Worm (Caenorhabditis elegans) whole organism, late embryonic: Measurements from ENCODE around the gene ret-1.

Experiments used
- C38D4.7 ChIP-seq: fragments of 200-800 bp; sonication (Bioruptor generic); optimal IDR thresholded peaks from 2 replicates; lab custom pipeline; 2018; ENCODE audit warnings: mild to moderate bottlenecking, missing genetic modification characterization, moderate library complexity, missing compliant biosample characterization
- F13H6.1 ChIP-seq: sonication (generic microtip); optimal IDR thresholded peaks from 2 replicates; lab custom pipeline; 2016; ENCODE audit warnings: missing genetic modification characterization, missing compliant biosample characterization
- K02D7.2 ChIP-seq: sonication (generic microtip); optimal IDR thresholded peaks from 2 replicates; lab custom pipeline; 2017; ENCODE audit warnings: mild to moderate bottlenecking, missing genetic modification characterization, missing compliant biosample characterization
- T23F11.4 ChIP-seq: fragments of 200-800 bp; sonication (Bioruptor generic); optimal IDR thresholded peaks from 2 replicates; lab custom pipeline; 2018; ENCODE audit warnings: mild to moderate bottlenecking, missing genetic modification characterization, missing compliant biosample characterization
- Y22D7AL.16 ChIP-seq: sonication (generic microtip); optimal IDR thresholded peaks from 2 replicates; lab custom pipeline; 2016; ENCODE audit warnings: missing genetic modification characterization, missing compliant biosample characterization
- ahr-1 ChIP-seq: sonication (generic microtip); optimal IDR thresholded peaks from 2 replicates; lab custom pipeline; 2016; ENCODE audit warnings: missing genetic modification characterization, missing compliant biosample characterization
- ama-1 ChIP-seq: fragments of 150-350 bp; optimal IDR thresholded peaks from 2 replicates; lab custom pipeline; 2014
- ceh-14 ChIP-seq: sonication (generic microtip); optimal IDR thresholded peaks from 2 replicates; lab custom pipeline; 2016; ENCODE audit warnings: missing genotype, missing genetic modification characterization, missing compliant biosample characterization
- ceh-18 ChIP-seq: sonication (generic microtip); optimal IDR thresholded peaks from 2 replicates; lab custom pipeline; 2016; ENCODE audit warnings: missing genetic modification characterization, missing compliant biosample characterization
- ceh-19 ChIP-seq: fragments of 200-800 bp; sonication (Bioruptor generic); optimal IDR thresholded peaks from 2 replicates; lab custom pipeline; 2018; ENCODE audit warnings: mild to moderate bottlenecking, missing genetic modification characterization, missing compliant biosample characterization
- ceh-22 ChIP-seq: sonication (generic microtip); optimal IDR thresholded peaks from 2 replicates; lab custom pipeline; 2017; ENCODE audit warnings: missing biosample characterization, missing genetic modification characterization
- ceh-24 ChIP-seq: sonication (generic microtip); optimal IDR thresholded peaks from 2 replicates; lab custom pipeline; 2016; ENCODE audit warnings: mild to moderate bottlenecking, missing genetic modification characterization, missing compliant biosample characterization
- ceh-30 ChIP-seq: fragments of 150-350 bp; optimal IDR thresholded peaks from 2 replicates; lab custom pipeline; 2014; ENCODE audit warnings: missing biosample characterization, missing genetic modification characterization
- ceh-31 ChIP-seq: sonication (generic microtip); optimal IDR thresholded peaks from 2 replicates; lab custom pipeline; 2016; ENCODE audit warnings: missing genetic modification characterization, missing compliant biosample characterization
- ceh-6 ChIP-seq: fragments of 200-800 bp; sonication (Bioruptor generic); optimal IDR thresholded peaks from 2 replicates; lab custom pipeline; 2018; ENCODE audit warnings: mild to moderate bottlenecking, missing genetic modification characterization, missing compliant biosample characterization
- ceh-9 ChIP-seq: sonication (generic microtip); optimal IDR thresholded peaks from 2 replicates; lab custom pipeline; 2016; ENCODE audit warnings: mild to moderate bottlenecking, missing genetic modification characterization, inconsistent platforms, missing compliant biosample characterization
- che-1 ChIP-seq: sonication (generic microtip); optimal IDR thresholded peaks from 2 replicates; lab custom pipeline; 2016; ENCODE audit warnings: mild to moderate bottlenecking, missing genetic modification characterization, missing compliant biosample characterization
- dve-1 ChIP-seq: sonication (generic microtip); optimal IDR thresholded peaks from 2 replicates; lab custom pipeline; 2017; ENCODE audit warnings: antibody characterized with exemption, mild to moderate bottlenecking, missing genetic modification characterization, missing compliant biosample characterization
- ets-4 ChIP-seq: sonication (generic microtip); optimal IDR thresholded peaks from 2 replicates; lab custom pipeline; 2016; ENCODE audit warnings: missing genetic modification characterization, missing compliant biosample characterization
- fkh-10 ChIP-seq: fragments of 150-350 bp; optimal IDR thresholded peaks from 2 replicates; lab custom pipeline; 2014; ENCODE audit warnings: missing biosample characterization, missing genetic modification reagents, missing genetic modification characterization
- hlh-13 ChIP-seq: fragments of 200-800 bp; sonication (Bioruptor generic); optimal IDR thresholded peaks from 2 replicates; lab custom pipeline; 2018; ENCODE audit warnings: mild to moderate bottlenecking, missing genetic modification characterization, missing compliant biosample characterization
- hlh-30 ChIP-seq: sonication (generic microtip); optimal IDR thresholded peaks from 2 replicates; lab custom pipeline; 2017; ENCODE audit warnings: antibody characterized with exemption, missing genetic modification characterization, missing compliant biosample characterization; ENCODE audit not compliant: insufficient read depth
- hlh-6 ChIP-seq: sonication (generic microtip); optimal IDR thresholded peaks from 2 replicates; lab custom pipeline; 2016; ENCODE audit warnings: missing genotype, missing genetic modification characterization, missing compliant biosample characterization
- lim-6 ChIP-seq: sonication (generic microtip); optimal IDR thresholded peaks from 2 replicates; lab custom pipeline; 2016; ENCODE audit warnings: missing genetic modification characterization, missing compliant biosample characterization
- madf-2 ChIP-seq: sonication (generic microtip); optimal IDR thresholded peaks from 2 replicates; lab custom pipeline; 2017; ENCODE audit warnings: missing genetic modification characterization, missing compliant biosample characterization
- mec-3 ChIP-seq: sonication (generic microtip); optimal IDR thresholded peaks from 2 replicates; lab custom pipeline; 2016; ENCODE audit warnings: borderline replicate concordance, missing genetic modification characterization, missing compliant biosample characterization
- nfya-1 ChIP-seq: sonication (generic microtip); optimal IDR thresholded peaks from 2 replicates; lab custom pipeline; 2017; ENCODE audit warnings: missing genetic modification characterization, mild to moderate bottlenecking, missing compliant biosample characterization, antibody characterized with exemption, moderate library complexity
- nhr-11 ChIP-seq: fragments of 150-350 bp; optimal IDR thresholded peaks from 2 replicates; lab custom pipeline; 2014; ENCODE audit warnings: missing biosample characterization, missing genetic modification characterization
- npax-4 ChIP-seq: sonication (generic microtip); optimal IDR thresholded peaks from 2 replicates; lab custom pipeline; 2016; ENCODE audit warnings: missing genetic modification characterization, missing compliant biosample characterization
- pag-3 ChIP-seq: sonication (generic microtip); optimal IDR thresholded peaks from 2 replicates; lab custom pipeline; 2016; ENCODE audit warnings: missing compliant biosample characterization, missing genetic modification characterization, borderline replicate concordance
- pax-1 ChIP-seq: fragments of 150-350 bp; optimal IDR thresholded peaks from 2 replicates; lab custom pipeline; 2014; ENCODE audit warnings: missing biosample characterization, missing genetic modification characterization
- pha-4 ChIP-seq: fragments of 150-350 bp; optimal IDR thresholded peaks from 2 replicates; lab custom pipeline; 2018; ENCODE audit warnings: missing biosample characterization, missing genetic modification reagents, missing genetic modification characterization
- pqm-1 ChIP-seq: sonication (generic microtip); optimal IDR thresholded peaks from 2 replicates; lab custom pipeline; 2016; ENCODE audit warnings: missing genetic modification characterization, missing compliant biosample characterization
- rnt-1 ChIP-seq: sonication (generic microtip); optimal IDR thresholded peaks from 2 replicates; lab custom pipeline; 2016; ENCODE audit warnings: missing genetic modification characterization, missing compliant biosample characterization
- sox-4 ChIP-seq: sonication (generic microtip); optimal IDR thresholded peaks from 2 replicates; lab custom pipeline; 2017; ENCODE audit warnings: mild to moderate bottlenecking, missing genetic modification characterization, inconsistent platforms, missing compliant biosample characterization
- syd-9 ChIP-seq: sonication (generic microtip); optimal IDR thresholded peaks from 2 replicates; lab custom pipeline; 2016; ENCODE audit warnings: mild to moderate bottlenecking, missing genetic modification characterization, moderate library complexity, missing compliant biosample characterization
- ttx-3 ChIP-seq: sonication (generic microtip); optimal IDR thresholded peaks from 2 replicates; lab custom pipeline; 2016; ENCODE audit warnings: missing genetic modification reagents, missing genetic modification characterization, missing compliant biosample characterization
- unc-3 ChIP-seq, 2 experiments: fragments of 200-800 bp in 1 of 2; sonication (Bioruptor generic) in 1 of 2; sonication (generic microtip) in 1 of 2; conservative IDR thresholded peaks in 1 of 2; optimal IDR thresholded peaks in 1 of 2; 2 replicates each; pipeline versions ENCODE4 v1.3.6 to Lab custom; 2016 to 2022; ENCODE audit warnings: missing compliant biosample characterization in 2 of 2, missing genetic modification characterization in 2 of 2, missing genetic modification reagents in 1 of 2
- unc-86 ChIP-seq: sonication (generic microtip); optimal IDR thresholded peaks from 2 replicates; lab custom pipeline; 2016; ENCODE audit warnings: missing genetic modification characterization, missing compliant biosample characterization
- zip-5 ChIP-seq: sonication (generic microtip); optimal IDR thresholded peaks from 2 replicates; lab custom pipeline; 2016; ENCODE audit warnings: missing genetic modification characterization, missing compliant biosample characterization
- ztf-16 ChIP-seq: sonication (generic microtip); optimal IDR thresholded peaks from 2 replicates; lab custom pipeline; 2017; ENCODE audit warnings: missing genetic modification characterization, missing compliant biosample characterization

The ret-1 gene

ce11 chrV:14788462-14788861, 58.8 kb downstream of the ret-1 start:
- TF ChIP-seq pag-3 (tag; lab: Kevin White, UChicago) = no peak
- TF ChIP-seq pqm-1 (tag; lab: Kevin White, UChicago) = no peak
- TF ChIP-seq ceh-31 (tag; lab: Kevin White, UChicago) = no peak
- TF ChIP-seq ceh-19 (GFP tag; lab: Kevin White, UChicago) = no peak
- no peak for TF ChIP-seq ceh-9 (tag; lab: Kevin White, UChicago)
- TF ChIP-seq ceh-24 (tag; lab: Kevin White, UChicago) = no peak
- no peak for TF ChIP-seq mec-3
- TF ChIP-seq zip-5 (tag; lab: Kevin White, UChicago) = no peak
- no peak for TF ChIP-seq ets-4
- no peak for TF ChIP-seq lim-6
- no peak for TF ChIP-seq nhr-11 (tag; lab: Kevin White, UChicago)
- TF ChIP-seq sox-4 (tag; lab: Kevin White, UChicago) = no peak
- TF ChIP-seq ceh-6 = no peak
- TF ChIP-seq madf-2 (tag; lab: Kevin White, UChicago) = no peak
- no peak for TF ChIP-seq ceh-30
- no peak for TF ChIP-seq hlh-6
- TF ChIP-seq hlh-30 (tag; lab: Kevin White, UChicago) = no peak
- TF ChIP-seq unc-3 (GFP tag; conservative IDR thresholded peaks at IDR 0.05; lab: Robert Waterston, UW) = no peak
- no peak for TF ChIP-seq unc-3 (tag; optimal IDR thresholded peaks at IDR 0.05; lab: Kevin White, UChicago)
- no peak for TF ChIP-seq unc-86 (tag; lab: Kevin White, UChicago)

ce11 chrV:14784787-14785186, 62.4 kb downstream of the ret-1 start:
- no peak for TF ChIP-seq ceh-14 (tag; lab: Kevin White, UChicago)
- no peak for TF ChIP-seq Y22D7AL.16
- TF ChIP-seq che-1 = no peak
- TF ChIP-seq ceh-30 = no peak
- no peak for TF ChIP-seq pqm-1 (tag; lab: Kevin White, UChicago)
- peak; percentile 88 for TF ChIP-seq nfya-1 (tag; lab: Kevin White, UChicago)
- TF ChIP-seq ama-1 = no peak

DNA sequence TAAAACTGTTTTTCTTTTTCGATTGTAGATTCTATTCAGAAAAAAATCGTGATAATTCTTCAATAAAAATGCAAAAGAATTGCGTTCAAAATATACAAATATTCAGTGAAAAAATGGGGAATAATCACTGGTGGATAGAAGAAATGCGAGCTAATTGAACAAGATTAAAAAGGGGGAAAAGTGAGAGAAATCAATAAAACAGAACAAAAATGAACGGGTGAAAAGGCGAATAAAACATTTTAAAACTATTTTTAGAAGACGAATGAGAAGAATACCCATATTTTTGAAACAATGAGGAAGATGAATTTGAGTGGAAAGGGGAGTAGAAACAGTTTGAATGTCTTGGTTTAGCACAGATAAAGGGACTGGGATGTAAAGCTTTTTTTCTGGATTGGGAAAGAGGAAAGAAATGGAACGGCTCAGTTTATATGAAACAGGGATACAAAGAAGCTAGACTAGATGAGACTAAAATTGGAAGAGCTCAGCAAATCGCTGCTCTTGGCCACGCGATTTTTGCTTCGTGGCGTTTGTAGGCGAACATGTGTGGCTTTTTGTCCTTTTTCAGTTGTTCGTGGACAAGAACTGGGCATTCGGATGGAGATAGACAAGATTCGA, 62.9 kb downstream of the ret-1 start, which contains the start of gene Y50E8A.12:
TSS of gene Y50E8A.12 (minus strand) at position 51 of the 615 bp plus-strand sequence.
- no peak for TF ChIP-seq lim-6
- no peak for TF ChIP-seq ahr-1 (tag; lab: Kevin White, UChicago)
- no peak for TF ChIP-seq pag-3 (tag; lab: Kevin White, UChicago)
- TF ChIP-seq F13H6.1 (tag; lab: Kevin White, UChicago) = no peak
- no peak for TF ChIP-seq K02D7.2
- no peak for TF ChIP-seq ceh-9 (tag; lab: Kevin White, UChicago)
- TF ChIP-seq dve-1 (tag; lab: Kevin White, UChicago) = no peak
- TF ChIP-seq hlh-13 (GFP tag; lab: Kevin White, UChicago) = no peak
- no peak for TF ChIP-seq C38D4.7 (GFP tag; lab: Kevin White, UChicago)
- TF ChIP-seq, all 69 proteins: peak for 0

DNA sequence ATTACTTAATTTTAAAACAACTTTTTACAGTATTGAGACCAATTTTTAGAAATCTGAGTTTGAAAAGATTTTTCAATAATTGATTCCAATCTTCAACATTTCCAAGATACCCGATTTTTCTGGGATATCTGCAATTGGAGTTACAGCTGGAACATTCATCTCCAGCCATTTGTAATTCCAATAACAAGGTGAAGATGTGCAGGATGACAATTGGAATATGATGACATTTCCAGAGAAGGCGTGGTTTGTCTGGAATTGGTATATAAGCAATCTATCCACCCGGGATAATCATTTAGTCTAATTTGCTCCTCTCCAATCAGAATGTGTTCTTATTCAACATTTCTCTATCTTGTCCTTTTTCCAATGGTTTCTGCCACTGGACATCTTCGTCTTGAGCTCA, 66.1 kb downstream of the ret-1 start, which contains the start of gene Y50E8A.11:
TSS of gene Y50E8A.11 (plus strand) at position 301 of the 400 bp plus-strand sequence.
- TF ChIP-seq npax-4 (tag; lab: Kevin White, UChicago) (no peak), ceh-6 (no peak), ahr-1 (tag; lab: Kevin White, UChicago) (no peak), pha-4 (tag; lab: Kevin White, UChicago) (no peak), mec-3 (no peak), ceh-22 (tag; lab: Kevin White, UChicago) (no peak), ttx-3 (no peak), sox-4 (tag; lab: Kevin White, UChicago) (no peak), ama-1 (no peak), ceh-18 (no peak), pag-3 (tag; lab: Kevin White, UChicago) (no peak), pax-1 (tag; lab: Kevin White, UChicago) (no peak), T23F11.4 (GFP tag; lab: Kevin White, UChicago) (no peak), syd-9 (tag; lab: Kevin White, UChicago) (no peak), rnt-1 (tag; lab: Kevin White, UChicago) (no peak), hlh-13 (GFP tag; lab: Kevin White, UChicago) (no peak), ceh-14 (tag; lab: Kevin White, UChicago) (no peak), ztf-16 (tag; lab: Kevin White, UChicago) (no peak), unc-3 (GFP tag; conservative IDR thresholded peaks at IDR 0.05; lab: Robert Waterston, UW) (no peak), unc-3 (tag; optimal IDR thresholded peaks at IDR 0.05; lab: Kevin White, UChicago) (no peak), fkh-10 (GFP tag; lab: Kevin White, UChicago) (no peak)
